Fruit fly (Drosophila melanogaster) whole organism, embryonic: Measurements from ENCODE around the gene HIPP1.

Experiments
- BEAF-32 ChIP-seq: fragments of 200-800 bp; sonication (Bioruptor generic); optimal IDR thresholded peaks from 3 replicates; lab custom pipeline; 2017; ENCODE audit warnings: missing biosample characterization, missing genetic modification characterization, mild to moderate bottlenecking, moderate library complexity, missing genetic modification reagents
- Bdp1 ChIP-seq: fragments of 200-800 bp; sonication (Bioruptor generic); optimal IDR thresholded peaks from 3 replicates; lab custom pipeline; 2016; ENCODE audit warnings: missing biosample characterization, missing genetic modification characterization
- Bteb2 ChIP-seq: fragments of 200-800 bp; sonication (Bioruptor generic); optimal IDR thresholded peaks from 2 replicates; lab custom pipeline; 2016; ENCODE audit warnings: missing biosample characterization, missing genetic modification characterization
- CG10267 ChIP-seq: fragments of 200-800 bp; sonication (Bioruptor generic); optimal IDR thresholded peaks from 2 replicates; lab custom pipeline; 2018; ENCODE audit warnings: missing biosample characterization, mild to moderate bottlenecking, missing genetic modification characterization, moderate library complexity
- CG11247 ChIP-seq: fragments of 200-800 bp; sonication (Bioruptor generic); IDR thresholded peaks from 2 replicates; pipeline ENCODE4 v1.3.6; 2022; ENCODE audit warnings: missing biosample characterization, missing genetic modification characterization
- CG15073 ChIP-seq: fragments of 200-800 bp; sonication (Bioruptor generic); optimal IDR thresholded peaks from 2 replicates; lab custom pipeline; 2016; ENCODE audit warnings: missing biosample characterization, missing genetic modification characterization
- CG15514 ChIP-seq: fragments of 200-800 bp; sonication (Bioruptor generic); optimal IDR thresholded peaks from 3 replicates; lab custom pipeline; 2017; ENCODE audit warnings: missing biosample characterization, missing genetic modification characterization, mild to moderate bottlenecking, moderate library complexity, missing genetic modification reagents
- CG17186 ChIP-seq: fragments of 200-800 bp; sonication (Bioruptor generic); optimal IDR thresholded peaks from 3 replicates; lab custom pipeline; 2017; ENCODE audit warnings: missing biosample characterization, missing genetic modification reagents, missing genetic modification characterization
- CG17829 ChIP-seq: fragments of 200-800 bp; optimal IDR thresholded peaks from 2 replicates; lab custom pipeline; 2019; ENCODE audit warnings: missing biosample characterization, mild to moderate bottlenecking, missing genetic modification characterization, moderate library complexity
- CG18011 ChIP-seq: fragments of 200-800 bp; sonication (Bioruptor generic); optimal IDR thresholded peaks from 2 replicates; lab custom pipeline; 2017; ENCODE audit warnings: missing biosample characterization, missing genetic modification characterization, mild to moderate bottlenecking, moderate library complexity, missing genotype
- CG2120 ChIP-seq: fragments of 200-800 bp; sonication (Bioruptor generic); optimal IDR thresholded peaks from 3 replicates; lab custom pipeline; 2016; ENCODE audit warnings: missing biosample characterization, missing genetic modification characterization
- CG2678 ChIP-seq: fragments of 200-800 bp; sonication (Bioruptor generic); optimal IDR thresholded peaks from 3 replicates; lab custom pipeline; 2019; ENCODE audit warnings: missing biosample characterization, mild to moderate bottlenecking, missing genetic modification characterization, moderate library complexity
- CG32772 ChIP-seq: fragments of 200-800 bp; sonication (Bioruptor generic); IDR thresholded peaks from 2 replicates; pipeline ENCODE4 v1.3.6; 2022; ENCODE audit warnings: missing biosample characterization, missing genetic modification characterization
- CG34376 ChIP-seq: fragments of 200-800 bp; sonication (Bioruptor generic); optimal IDR thresholded peaks from 2 replicates; lab custom pipeline; 2018; ENCODE audit warnings: missing biosample characterization, mild to moderate bottlenecking, missing genetic modification characterization
- CG3995 ChIP-seq: fragments of 200-800 bp; sonication (Bioruptor generic); optimal IDR thresholded peaks from 3 replicates; lab custom pipeline; 2016; ENCODE audit warnings: missing biosample characterization, missing genetic modification characterization
- CG4617 ChIP-seq: fragments of 200-800 bp; sonication (Bioruptor generic); optimal IDR thresholded peaks from 3 replicates; lab custom pipeline; 2016; ENCODE audit warnings: missing biosample characterization, missing genetic modification characterization, borderline replicate concordance
- CG5953 ChIP-seq: fragments of 200-800 bp; sonication (Bioruptor generic); IDR thresholded peaks from 2 replicates; pipeline ENCODE4 v1.3.6; 2022; ENCODE audit warnings: missing biosample characterization, missing genetic modification characterization
- CG9437 ChIP-seq: fragments of 200-800 bp; sonication (Bioruptor generic); optimal IDR thresholded peaks from 2 replicates; lab custom pipeline; 2018; ENCODE audit warnings: missing biosample characterization, mild to moderate bottlenecking, missing genetic modification characterization
- CG9797 ChIP-seq: fragments of 200-800 bp; sonication (Bioruptor generic); optimal IDR thresholded peaks from 3 replicates; lab custom pipeline; 2018; ENCODE audit warnings: missing biosample characterization, mild to moderate bottlenecking, missing genetic modification characterization
- CTCF ChIP-seq: fragments of 200-800 bp; sonication (Bioruptor generic); optimal IDR thresholded peaks from 2 replicates; lab custom pipeline; 2017; ENCODE audit warnings: missing biosample characterization, mild to moderate bottlenecking, missing genetic modification characterization, moderate library complexity
- CkIIα-i1 ChIP-seq: fragments of 200-800 bp; sonication (Bioruptor generic); IDR thresholded peaks from 2 replicates; pipeline ENCODE4 v1.3.6; 2022; ENCODE audit warnings: missing biosample characterization, missing genetic modification characterization
- Dp ChIP-seq: fragments of 200-800 bp; sonication (Bioruptor generic); optimal IDR thresholded peaks from 2 replicates; lab custom pipeline; 2018; ENCODE audit warnings: missing biosample characterization, mild to moderate bottlenecking, missing genetic modification characterization, moderate library complexity
- Ets97D ChIP-seq: fragments of 200-800 bp; sonication (Bioruptor generic); optimal IDR thresholded peaks from 3 replicates; lab custom pipeline; 2016; ENCODE audit warnings: missing biosample characterization, missing genetic modification characterization
- Fer1 ChIP-seq: fragments of 200-800 bp; sonication (Bioruptor generic); optimal IDR thresholded peaks from 2 replicates; lab custom pipeline; 2017; ENCODE audit warnings: missing biosample characterization, mild to moderate bottlenecking, missing genetic modification characterization
- Hand ChIP-seq: fragments of 200-800 bp; sonication (Bioruptor generic); optimal IDR thresholded peaks from 2 replicates; lab custom pipeline; 2017; ENCODE audit warnings: mild to moderate bottlenecking, missing biosample characterization, missing genetic modification reagents, missing genetic modification characterization
- HmgZ ChIP-seq: fragments of 200-800 bp; sonication (Bioruptor generic); optimal IDR thresholded peaks from 2 replicates; lab custom pipeline; 2018; ENCODE audit warnings: missing biosample characterization, mild to moderate bottlenecking, missing genetic modification characterization
- Meics ChIP-seq: fragments of 200-800 bp; sonication (Bioruptor generic); optimal IDR thresholded peaks from 2 replicates; lab custom pipeline; 2017; ENCODE audit warnings: missing biosample characterization, mild to moderate bottlenecking, missing genetic modification characterization
- Myb ChIP-seq: fragments of 200-800 bp; sonication (Bioruptor generic); optimal IDR thresholded peaks from 2 replicates; lab custom pipeline; 2016; ENCODE audit warnings: missing biosample characterization, missing genetic modification characterization
- Pdp1 ChIP-seq, 2 experiments: fragments of 200-800 bp; sonication (Bioruptor generic); optimal IDR thresholded peaks; 3 replicates each; lab custom pipeline; 2016; ENCODE audit warnings: missing biosample characterization in 2 of 2, missing genetic modification characterization in 2 of 2, mild to moderate bottlenecking in 1 of 2, moderate library complexity in 1 of 2
- Sin3A ChIP-seq: fragments of >200 bp; optimal IDR thresholded peaks from 2 replicates; lab custom pipeline; 2018
- Stat92E ChIP-seq, 3 experiments: fragments of >200 bp in 2 of 3; fragments of 200-800 bp in 1 of 3; sonication (Bioruptor generic) in 1 of 3; optimal IDR thresholded peaks; 2 replicates each; lab custom pipeline; 2017 to 2019; ENCODE audit warnings: missing biosample characterization in 3 of 3, missing genetic modification characterization in 3 of 3, mild to moderate bottlenecking in 1 of 3, moderate library complexity in 1 of 3
- bigmax ChIP-seq: fragments of 200-800 bp; sonication (Bioruptor generic); optimal IDR thresholded peaks from 2 replicates; lab custom pipeline; 2018; ENCODE audit warnings: missing biosample characterization, mild to moderate bottlenecking, missing genetic modification characterization
- cg ChIP-seq: fragments of 200-800 bp; sonication (Bioruptor generic); optimal IDR thresholded peaks from 3 replicates; lab custom pipeline; 2019; ENCODE audit warnings: missing biosample characterization, mild to moderate bottlenecking, missing genetic modification characterization, moderate library complexity
- da ChIP-seq: fragments of 200-800 bp; sonication (Bioruptor generic); optimal IDR thresholded peaks from 2 replicates; lab custom pipeline; 2016; ENCODE audit warnings: missing biosample characterization, missing genetic modification characterization
- dm ChIP-seq: fragments of 200-800 bp; sonication (Bioruptor generic); optimal IDR thresholded peaks from 3 replicates; lab custom pipeline; 2016; ENCODE audit warnings: missing biosample characterization, missing genetic modification characterization
- dpn ChIP-seq, 2 experiments: fragments of 200-800 bp; sonication (Bioruptor generic); optimal IDR thresholded peaks; 3 replicates each; lab custom pipeline; 2016; ENCODE audit warnings: missing biosample characterization in 2 of 2, missing genetic modification characterization in 2 of 2
- eve ChIP-seq, 2 experiments: fragments of >200 bp; optimal IDR thresholded peaks; 2 replicates each; lab custom pipeline; 2017; ENCODE audit warnings: missing biosample characterization in 2 of 2, missing genetic modification characterization in 2 of 2
- ewg ChIP-seq: fragments of 200-800 bp; sonication (Bioruptor generic); optimal IDR thresholded peaks from 3 replicates; lab custom pipeline; 2017; ENCODE audit warnings: mild to moderate bottlenecking, missing biosample characterization, missing genetic modification reagents, missing genetic modification characterization
- gfzf ChIP-seq: fragments of 200-800 bp; sonication (Bioruptor generic); optimal IDR thresholded peaks from 2 replicates; lab custom pipeline; 2016; ENCODE audit warnings: missing biosample characterization, mild to moderate bottlenecking, missing genetic modification characterization, moderate library complexity
- her ChIP-seq: fragments of 200-800 bp; sonication (Bioruptor generic); optimal IDR thresholded peaks from 2 replicates; lab custom pipeline; 2016; ENCODE audit warnings: missing biosample characterization, missing genetic modification characterization
- nmo ChIP-seq: fragments of 200-800 bp; sonication (Bioruptor generic); optimal IDR thresholded peaks from 2 replicates; lab custom pipeline; 2018; ENCODE audit warnings: missing biosample characterization, mild to moderate bottlenecking, missing genetic modification characterization, moderate library complexity
- onecut ChIP-seq: fragments of 200-800 bp; sonication (Bioruptor generic); IDR thresholded peaks from 2 replicates; pipeline ENCODE4 v1.3.6; 2022; ENCODE audit warnings: missing biosample characterization, missing genetic modification characterization
- pb ChIP-seq: fragments of 200-800 bp; sonication (Bioruptor generic); optimal IDR thresholded peaks from 3 replicates; lab custom pipeline; 2016; ENCODE audit warnings: missing biosample characterization, missing genetic modification characterization
- pita ChIP-seq: fragments of 200-800 bp; sonication (Bioruptor generic); optimal IDR thresholded peaks from 2 replicates; lab custom pipeline; 2017; ENCODE audit warnings: missing biosample characterization, mild to moderate bottlenecking, missing genetic modification characterization
- pzg ChIP-seq: fragments of 200-800 bp; sonication (Bioruptor generic); optimal IDR thresholded peaks from 3 replicates; lab custom pipeline; 2018; ENCODE audit warnings: missing biosample characterization, mild to moderate bottlenecking, missing genetic modification characterization, moderate library complexity
- sens ChIP-seq: fragments of 200-800 bp; sonication (Bioruptor generic); peaks from one replicate; lab custom pipeline; 2016; ENCODE audit warnings: missing biosample characterization, missing genetic modification characterization
- sisA ChIP-seq: fragments of 200-800 bp; sonication (Bioruptor generic); IDR thresholded peaks from 2 replicates; pipeline ENCODE4 v1.3.6; 2022; ENCODE audit warnings: missing biosample characterization, missing genetic modification characterization
- trem ChIP-seq: fragments of 200-800 bp; optimal IDR thresholded peaks from 3 replicates; lab custom pipeline; 2019; ENCODE audit warnings: missing biosample characterization, mild to moderate bottlenecking, missing genetic modification characterization, moderate library complexity
- ttk ChIP-seq: fragments of 200-800 bp; sonication (Bioruptor generic); IDR thresholded peaks from 2 replicates; pipeline ENCODE4 v2.1.2; 2022; ENCODE audit warnings: missing biosample characterization, missing genetic modification characterization
- vnd ChIP-seq: fragments of 200-800 bp; sonication (Bioruptor generic); IDR thresholded peaks from 3 replicates; pipeline ENCODE4 v1.3.6; 2022; ENCODE audit warnings: missing biosample characterization, missing genetic modification characterization; ENCODE audit not compliant: partially characterized antibody

The HIPP1 gene

DNA sequence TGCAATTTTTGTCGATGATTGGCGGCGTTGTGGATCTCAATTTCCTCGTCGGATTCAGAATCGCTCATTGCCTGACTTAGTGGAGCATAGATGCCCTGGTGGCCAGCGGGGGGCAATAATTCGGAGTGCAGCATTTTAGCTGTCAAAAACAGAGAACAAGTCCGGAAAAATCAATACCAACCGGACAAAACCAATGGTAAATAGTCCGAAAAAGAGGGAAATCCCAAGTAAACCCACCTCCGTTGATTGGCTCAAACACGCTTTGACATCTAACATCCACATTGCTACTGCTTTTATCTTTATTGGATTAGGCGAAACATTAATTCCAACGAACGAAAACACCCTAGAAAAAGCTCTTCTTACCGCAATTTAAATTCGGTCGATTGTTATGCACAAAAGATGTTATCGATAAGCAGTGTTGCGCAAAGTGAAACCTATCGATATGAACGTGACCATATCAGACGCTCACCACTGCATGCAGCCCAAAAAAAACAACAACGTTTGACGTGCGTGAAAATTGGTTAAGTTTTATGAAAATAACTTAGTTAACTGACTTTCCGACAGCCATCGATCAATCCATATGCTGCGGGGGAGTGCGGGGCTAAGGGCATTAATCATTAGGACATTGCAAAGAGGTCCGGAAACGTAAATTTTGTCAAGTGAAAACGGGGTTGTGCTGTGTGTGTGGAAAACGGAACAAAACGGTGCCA is 6.4 kb downstream of the HIPP1 start, which contains the start of the genes CG3618 and Pka-R1:
Gene CG3618 (minus strand): TSS at position 410 of the 710 bp plus-strand sequence.
Gene Pka-R1 (plus strand): TSS at position 453 of the 710 bp plus-strand sequence.
- TF ChIP-seq CG2120 (GFP tag; lab: Kevin White, UChicago) (peak; percentile 23), BEAF-32 (GFP tag; lab: Kevin White, UChicago) (peak; percentile 84), sisA (no peak), pita (GFP tag; lab: Kevin White, UChicago) (no peak), trem (tag; lab: Kevin White, UChicago) (peak; percentile 53), eve (GFP tag; optimal IDR thresholded peaks at IDR 0.05; lab: Kevin White, UChicago) (no peak), gfzf (GFP tag; lab: Kevin White, UChicago) (peak; percentile 49), bigmax (GFP tag; lab: Kevin White, UChicago) (peak; percentile 63), CG5953 (GFP tag; lab: Robert Waterston, UW) (no peak), her (GFP tag; lab: Kevin White, UChicago) (peak; percentile 24), Hand (GFP tag; lab: Kevin White, UChicago) (no peak), ttk (GFP tag; lab: Robert Waterston, UW) (no peak), CG18011 (GFP tag; lab: Kevin White, UChicago) (peak; percentile 1), onecut (GFP tag; lab: Robert Waterston, UW) (peak; percentile 97), CG32772 (GFP tag; lab: Robert Waterston, UW) (no peak), CG9797 (GFP tag; lab: Kevin White, UChicago) (peak; percentile 39), CG9437 (peak; percentile 76), Ets97D (peak; percentile 37), CG17186 (peak; percentile 96), CG11247 (GFP tag; lab: Robert Waterston, UW) (no peak), Bteb2 (GFP tag; lab: Kevin White, UChicago) (no peak), Sin3A (lab: Kevin White, UChicago) (peak; percentile 31), vnd (GFP tag; lab: Robert Waterston, UW) (no peak), CG15514 (GFP tag; lab: Kevin White, UChicago) (peak; percentile 50), Dp (peak; percentile 77), sens (GFP tag; lab: Kevin White, UChicago) (peak; percentile 30), CG17829 (tag; lab: Kevin White, UChicago) (peak; percentile 22), Stat92E (GFP tag; optimal IDR thresholded peaks at IDR 0.05; lab: Kevin White, UChicago) (peak in 1 of 3 experiments; percentile 24), nmo (peak; percentile 3), Pdp1 (GFP tag; optimal IDR thresholded peaks at IDR 0.05; lab: Kevin White, UChicago) (peak in 1 of 2 experiments; percentile 77), CkIIα-i1 (GFP tag; lab: Robert Waterston, UW) (no peak), pb (GFP tag; lab: Kevin White, UChicago) (no peak), Bdp1 (GFP tag; lab: Kevin White, UChicago) (no peak), CG4617 (GFP tag; lab: Kevin White, UChicago) (peak; percentile 75), HmgZ (tag; lab: Kevin White, UChicago) (peak; percentile 57), dpn (GFP tag; optimal IDR thresholded peaks at IDR 0.05; lab: Kevin White, UChicago) (peak in 1 of 2 experiments; percentile 2), CG34376 (GFP tag; lab: Kevin White, UChicago) (peak; percentile 32), CG10267 (peak; percentile 85), CG15073 (GFP tag; lab: Kevin White, UChicago) (no peak), cg (GFP tag; lab: Kevin White, UChicago) (peak; percentile 35), CTCF (GFP tag; lab: Kevin White, UChicago) (peak; percentile 58), pzg (GFP tag; lab: Kevin White, UChicago) (peak; percentile 73), CG2678 (tag; lab: Kevin White, UChicago) (no peak), CG3995 (GFP tag; lab: Kevin White, UChicago) (peak; percentile 49), dm (peak; percentile 53), Myb (GFP tag; lab: Kevin White, UChicago) (peak; percentile 71), da (no peak), Meics (GFP tag; lab: Kevin White, UChicago) (no peak), ewg (GFP tag; lab: Kevin White, UChicago) (peak; percentile 1), Fer1 (GFP tag; lab: Kevin White, UChicago) (peak; percentile 21)
